Worm (Caenorhabditis elegans): ENCODE measurements around the gene math-22.

Gene math-22

DNA sequence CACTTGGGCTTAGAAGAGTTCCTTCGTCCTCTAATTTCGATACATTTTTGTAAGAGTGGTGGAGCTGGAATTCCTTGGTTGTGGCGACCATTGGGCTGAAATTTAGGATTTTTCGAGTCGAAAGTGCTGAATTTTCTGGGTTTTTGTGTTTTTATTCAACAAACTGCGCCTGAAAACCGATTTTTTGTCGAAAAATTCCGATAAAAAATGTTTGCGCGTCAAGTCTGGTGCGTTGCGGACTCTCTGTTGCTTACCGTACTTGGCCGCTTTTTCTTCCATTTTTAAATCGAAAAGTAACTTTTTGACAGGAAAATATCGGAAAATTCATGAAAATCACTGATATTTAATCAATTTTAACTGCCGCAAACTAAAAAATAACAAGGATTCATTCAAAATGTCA lies 12.7 kb downstream of the math-22 start, which contains the start of gene bath-4:
Gene bath-4, minus strand, starts transcription at position 101 of the 400 bp plus-strand sequence.
- TF ChIP-seq hnd-1 (tag; optimal IDR thresholded peaks at IDR 0.05) (no peak), ceh-13 (GFP tag; optimal IDR thresholded peaks at IDR 0.05) (no peak), sea-1 (GFP tag; conservative IDR thresholded peaks at IDR 0.05) (no peak), B0310.2 (tag; optimal IDR thresholded peaks at IDR 0.05) (no peak), ama-1 (optimal IDR thresholded peaks at IDR 0.05) (no peak), F13C5.2 (tag; optimal IDR thresholded peaks at IDR 0.05) (no peak), tbx-37 (GFP tag; conservative IDR thresholded peaks at IDR 0.05) (no peak), tra-4 (tag; optimal IDR thresholded peaks at IDR 0.05) (no peak), pes-1 (GFP tag; IDR thresholded peaks at IDR 0.05) (no peak), tbx-11 (GFP tag; IDR thresholded peaks at IDR 0.05) (no peak), flt-1 (GFP tag; IDR thresholded peaks at IDR 0.05) (no peak), ets-7 (tag; optimal IDR thresholded peaks at IDR 0.05) (no peak), ceh-36 (tag; optimal IDR thresholded peaks at IDR 0.05) (no peak), aly-1 (tag; optimal IDR thresholded peaks at IDR 0.05) (no peak), hmbx-1 (tag; optimal IDR thresholded peaks at IDR 0.05) (no peak), hmg-4 (GFP tag; optimal IDR thresholded peaks at IDR 0.05) (no peak), scrt-1 (GFP tag; IDR thresholded peaks at IDR 0.05) (no peak)

DNA sequence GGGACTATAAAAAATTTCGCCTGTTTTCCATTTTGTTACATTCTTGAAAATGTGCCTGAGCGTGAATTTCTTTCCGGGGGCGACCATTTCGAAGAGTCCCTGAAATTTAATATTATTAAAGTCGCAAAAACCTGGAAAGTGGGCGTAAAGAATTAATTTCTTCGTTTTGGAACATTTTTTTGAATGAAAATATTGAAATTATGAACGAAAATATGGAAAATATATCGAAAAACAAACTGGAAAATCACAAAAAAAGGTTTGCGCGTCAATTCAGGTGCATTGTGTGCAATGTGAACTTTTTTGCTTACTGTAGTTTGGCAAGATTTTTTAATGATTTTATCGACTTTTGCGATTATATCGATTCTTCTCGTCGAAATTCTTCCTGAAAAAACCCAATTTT lies 15.8 kb downstream of the math-22 start, which contains the start of gene bath-7:
Gene bath-7, minus strand, starts transcription at position 101 of the 400 bp plus-strand sequence.
- TF ChIP-seq tbx-37 (GFP tag; conservative IDR thresholded peaks at IDR 0.05) (no peak), ets-7 (tag; optimal IDR thresholded peaks at IDR 0.05) (no peak), aly-1 (tag; optimal IDR thresholded peaks at IDR 0.05) (no peak), sea-1 (GFP tag; conservative IDR thresholded peaks at IDR 0.05) (no peak), scrt-1 (GFP tag; IDR thresholded peaks at IDR 0.05) (no peak), flt-1 (GFP tag; IDR thresholded peaks at IDR 0.05) (no peak), tbx-11 (GFP tag; IDR thresholded peaks at IDR 0.05) (no peak), pes-1 (GFP tag; IDR thresholded peaks at IDR 0.05) (no peak), B0310.2 (tag; optimal IDR thresholded peaks at IDR 0.05) (no peak), hmbx-1 (tag; optimal IDR thresholded peaks at IDR 0.05) (no peak), tra-4 (tag; optimal IDR thresholded peaks at IDR 0.05) (no peak), ceh-13 (GFP tag; optimal IDR thresholded peaks at IDR 0.05) (no peak), ceh-36 (tag; optimal IDR thresholded peaks at IDR 0.05) (no peak)

DNA sequence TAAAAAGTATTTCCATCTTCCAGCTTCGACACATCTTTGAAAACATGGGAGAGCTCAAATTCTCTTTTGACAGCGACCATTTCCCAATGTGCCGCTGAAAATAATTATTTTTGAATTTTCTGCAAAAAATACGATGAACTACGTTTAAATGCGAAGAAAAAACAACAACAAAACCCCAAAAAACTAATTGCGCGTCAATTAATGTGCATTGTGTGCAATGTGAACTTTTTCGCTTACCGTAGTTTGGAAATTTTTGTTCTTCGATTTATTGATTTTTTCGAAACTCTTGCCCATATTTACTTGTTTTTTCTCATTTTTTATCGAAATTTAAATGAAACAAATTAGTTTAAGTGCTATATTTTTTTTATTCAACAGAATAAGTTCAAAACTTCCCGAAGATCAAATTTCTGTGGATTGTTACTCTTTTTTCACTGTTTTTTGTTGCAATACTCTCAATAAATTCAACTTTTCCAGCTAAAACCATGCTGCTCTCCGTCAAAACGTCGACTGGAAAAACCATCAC lies 17.5 kb downstream of the math-22 start, which contains the start of the genes bath-2 and F52C6.4:
Gene bath-2, minus strand, starts transcription at position 101 of the 523 bp plus-strand sequence.
Gene F52C6.4, plus strand, starts transcription at position 473 of the 523 bp plus-strand sequence.
- TF ChIP-seq aly-1 (tag; optimal IDR thresholded peaks at IDR 0.05) (no peak), ets-7 (tag; optimal IDR thresholded peaks at IDR 0.05) (no peak), F13C5.2 (tag; optimal IDR thresholded peaks at IDR 0.05) (no peak), hmbx-1 (tag; optimal IDR thresholded peaks at IDR 0.05) (no peak), tbx-37 (GFP tag; conservative IDR thresholded peaks at IDR 0.05) (no peak)

DNA sequence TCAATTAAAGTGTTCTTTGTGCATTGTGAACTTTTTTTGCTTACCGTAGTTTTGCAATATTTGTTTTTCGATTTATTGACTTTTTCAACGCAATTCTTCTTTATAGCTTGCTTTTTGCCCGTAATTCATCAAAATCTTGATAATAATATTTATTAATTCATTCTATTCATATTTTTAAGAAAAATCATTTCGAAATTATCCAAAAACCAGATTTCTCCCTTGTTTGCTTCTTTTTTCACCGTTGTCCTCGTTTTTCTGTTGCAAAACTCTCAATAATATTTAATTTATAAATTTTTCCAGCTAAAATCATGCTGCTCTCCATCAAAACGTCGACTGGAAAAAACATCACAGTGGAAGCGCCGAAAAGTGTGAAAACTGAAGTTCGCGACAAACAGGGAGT lies 19.3 kb downstream of the math-22 start, which contains the start of gene F52C6.3:
Gene F52C6.3, plus strand, starts transcription at position 301 of the 400 bp plus-strand sequence.
- no peak for TF ChIP-seq hnd-1 (tag; optimal IDR thresholded peaks at IDR 0.05)

DNA sequence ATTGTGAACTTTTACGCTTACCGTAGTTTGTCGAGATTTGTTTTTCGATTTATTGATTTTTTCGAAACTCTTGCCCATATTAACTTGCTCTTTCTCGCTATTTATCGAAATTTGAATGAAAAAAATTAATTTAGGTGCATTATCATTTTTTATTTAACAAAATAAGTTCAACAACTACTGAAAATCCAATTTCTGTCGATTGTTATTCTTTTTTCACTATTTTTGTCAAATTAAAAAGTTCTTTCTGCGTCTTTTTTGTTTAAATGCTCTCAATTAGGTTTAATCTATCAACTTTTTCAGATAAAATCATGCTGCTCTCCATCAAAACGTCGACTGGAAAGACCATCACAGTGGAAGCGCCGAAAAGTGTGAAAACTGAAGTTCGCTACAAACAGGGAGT lies 21.0 kb downstream of the math-22 start, which contains the start of gene F52C6.2:
Gene F52C6.2, plus strand, starts transcription at position 301 of the 400 bp plus-strand sequence.
- no peak for TF ChIP-seq sea-1 (GFP tag; conservative IDR thresholded peaks at IDR 0.05)

DNA sequence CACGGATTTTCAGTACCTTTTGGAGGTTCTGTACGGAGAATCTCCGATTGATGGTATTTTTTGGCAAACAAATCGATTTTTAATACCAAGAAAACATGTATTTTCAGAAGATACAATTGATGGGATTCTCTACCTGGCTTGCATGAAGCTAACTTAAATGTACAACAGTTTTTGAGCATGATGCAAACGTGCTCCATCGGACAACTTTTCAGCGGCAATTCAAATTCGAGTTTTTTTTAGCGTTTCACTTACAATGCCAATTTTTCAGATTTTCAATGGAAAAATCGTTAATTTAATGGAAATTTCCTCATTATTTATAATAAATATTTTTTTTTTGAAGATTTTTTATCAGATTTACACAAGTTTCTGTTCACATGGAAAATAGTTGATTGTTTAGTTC lies 23.4 kb downstream of the math-22 start:
- TF ChIP-seq hmbx-1 (tag; optimal IDR thresholded peaks at IDR 0.05) (no peak), tbx-11 (GFP tag; IDR thresholded peaks at IDR 0.05) (no peak), aly-1 (tag; optimal IDR thresholded peaks at IDR 0.05) (no peak), tbx-37 (GFP tag; conservative IDR thresholded peaks at IDR 0.05) (no peak), tra-4 (tag; optimal IDR thresholded peaks at IDR 0.05) (no peak), pes-1 (GFP tag; IDR thresholded peaks at IDR 0.05) (no peak), flt-1 (GFP tag; IDR thresholded peaks at IDR 0.05) (no peak), ets-7 (tag; optimal IDR thresholded peaks at IDR 0.05) (no peak), hnd-1 (tag; optimal IDR thresholded peaks at IDR 0.05) (no peak), ama-1 (optimal IDR thresholded peaks at IDR 0.05) (no peak), F13C5.2 (tag; optimal IDR thresholded peaks at IDR 0.05) (no peak), ceh-36 (tag; optimal IDR thresholded peaks at IDR 0.05) (no peak), ceh-13 (GFP tag; optimal IDR thresholded peaks at IDR 0.05) (no peak), scrt-1 (GFP tag; IDR thresholded peaks at IDR 0.05) (no peak)

DNA sequence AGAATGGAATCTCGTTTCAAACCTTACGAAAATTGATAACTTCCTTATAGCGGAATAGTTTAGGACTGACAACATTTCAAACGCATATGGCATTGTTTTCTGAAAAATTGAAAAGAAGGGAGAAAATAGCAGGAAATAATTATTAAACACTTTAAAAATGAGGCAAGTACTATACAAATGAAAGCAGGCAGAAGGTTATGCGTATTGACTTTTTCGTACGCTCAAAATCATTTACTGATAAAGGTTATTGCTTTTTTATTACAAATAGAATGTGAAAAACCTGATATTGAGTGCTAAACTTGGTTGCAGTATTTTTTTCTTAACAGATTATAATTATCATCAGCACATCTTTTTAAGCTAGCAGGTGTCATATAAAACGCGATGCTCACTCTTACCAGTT lies 34.4 kb downstream of the math-22 start, which contains the start of gene ZK250.13:
Gene ZK250.13, minus strand, starts transcription at position 101 of the 400 bp plus-strand sequence.
- TF ChIP-seq tra-4 (tag; optimal IDR thresholded peaks at IDR 0.05) = no peak
- no peak for TF ChIP-seq hnd-1 (tag; optimal IDR thresholded peaks at IDR 0.05)
- no peak for TF ChIP-seq hmbx-1 (tag; optimal IDR thresholded peaks at IDR 0.05)
- no peak for TF ChIP-seq scrt-1 (GFP tag; IDR thresholded peaks at IDR 0.05)
- TF ChIP-seq aly-1 (tag; optimal IDR thresholded peaks at IDR 0.05) = no peak
- TF ChIP-seq flt-1 (GFP tag; IDR thresholded peaks at IDR 0.05) = no peak
- TF ChIP-seq tbx-11 (GFP tag; IDR thresholded peaks at IDR 0.05) = no peak
- no peak for TF ChIP-seq ceh-36 (tag; optimal IDR thresholded peaks at IDR 0.05)
- no peak for TF ChIP-seq ets-7 (tag; optimal IDR thresholded peaks at IDR 0.05)
- no peak for TF ChIP-seq ama-1 (optimal IDR thresholded peaks at IDR 0.05)
- no peak for TF ChIP-seq F13C5.2 (tag; optimal IDR thresholded peaks at IDR 0.05)
- TF ChIP-seq B0310.2 (tag; optimal IDR thresholded peaks at IDR 0.05) = no peak
- no peak for TF ChIP-seq tbx-37 (GFP tag; conservative IDR thresholded peaks at IDR 0.05)
- no peak for TF ChIP-seq hmg-4 (GFP tag; optimal IDR thresholded peaks at IDR 0.05)
- no peak for TF ChIP-seq sea-1 (GFP tag; conservative IDR thresholded peaks at IDR 0.05)
- no peak for TF ChIP-seq pes-1 (GFP tag; IDR thresholded peaks at IDR 0.05)
- TF ChIP-seq ceh-13 (GFP tag; optimal IDR thresholded peaks at IDR 0.05) = no peak

DNA sequence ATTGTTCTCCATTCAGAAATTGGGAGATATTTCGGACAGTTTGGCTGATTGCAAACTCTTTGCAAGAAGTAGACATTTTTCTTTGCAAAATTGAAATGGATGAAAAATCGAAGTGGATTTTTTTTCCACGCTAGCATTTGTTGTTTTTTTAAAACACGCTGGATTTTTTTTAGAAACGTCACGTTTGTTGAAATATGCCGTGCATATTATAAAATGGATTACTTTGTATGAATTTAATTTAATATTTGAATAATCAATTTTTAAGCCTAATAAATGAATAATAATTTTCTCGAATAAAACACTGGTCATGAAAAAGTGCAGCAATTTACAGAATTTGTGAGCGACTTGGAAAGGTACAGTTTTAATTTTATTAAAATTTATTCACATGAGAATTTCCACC lies 39.9 kb downstream of the math-22 start, which contains the start of gene ZK250.14:
Gene ZK250.14, minus strand, starts transcription at position 101 of the 400 bp plus-strand sequence.
- TF ChIP-seq ceh-36 (tag; optimal IDR thresholded peaks at IDR 0.05) = no peak
- TF ChIP-seq ceh-13 (GFP tag; optimal IDR thresholded peaks at IDR 0.05) = no peak
- TF ChIP-seq ets-7 (tag; optimal IDR thresholded peaks at IDR 0.05) = no peak
- no peak for TF ChIP-seq hnd-1 (tag; optimal IDR thresholded peaks at IDR 0.05)
- TF ChIP-seq tbx-11 (GFP tag; IDR thresholded peaks at IDR 0.05) = no peak
- no peak for TF ChIP-seq pes-1 (GFP tag; IDR thresholded peaks at IDR 0.05)
